Worm (Caenorhabditis elegans) whole organism, midembryonic: ENCODE data around the gene C13A10.2.
A peak's percentile ranks its signal among the peaks of the same experiment; 100 is the strongest.

Source experiments
- T22C8.4 ChIP-seq: fragments of 200-800 bp; sonication (Bioruptor generic); IDR thresholded peaks from 2 replicates; pipeline ENCODE4 v1.3.6; 2022; ENCODE audit warnings: missing genetic modification characterization, missing compliant biosample characterization
- flt-1 ChIP-seq: fragments of 200-800 bp; sonication (Bioruptor generic); IDR thresholded peaks from 2 replicates; pipeline ENCODE4 v1.3.6; 2022; ENCODE audit warnings: missing genetic modification characterization, missing compliant biosample characterization
- klf-2 ChIP-seq: fragments of 200-800 bp; sonication (Bioruptor generic); conservative IDR thresholded peaks from 2 replicates; pipeline ENCODE4 v1.3.6; 2022; ENCODE audit warnings: missing genetic modification reagents, missing genetic modification characterization, missing compliant biosample characterization
- med-1 ChIP-seq: sonication (generic microtip); optimal IDR thresholded peaks from 2 replicates; lab custom pipeline; 2017; ENCODE audit warnings: missing genetic modification characterization, mild to moderate bottlenecking, missing compliant biosample characterization, antibody characterized with exemption, missing genetic modification reagents; ENCODE audit not compliant: insufficient read depth
- ref-1 ChIP-seq: fragments of 200-800 bp; sonication (Bioruptor generic); conservative IDR thresholded peaks from 2 replicates; pipeline ENCODE4 v1.3.6; 2022; ENCODE audit warnings: missing genetic modification reagents, missing genetic modification characterization, missing compliant biosample characterization
- tab-1 ChIP-seq: fragments of 200-800 bp; sonication (Bioruptor generic); IDR thresholded peaks from 2 replicates; pipeline ENCODE4 v1.3.6; 2022; ENCODE audit warnings: missing genetic modification characterization, missing compliant biosample characterization
- ztf-23 ChIP-seq: fragments of 200-800 bp; sonication (Bioruptor generic); IDR thresholded peaks from 2 replicates; pipeline ENCODE4 v1.3.6; 2022; ENCODE audit warnings: missing genetic modification reagents, missing genetic modification characterization, missing compliant biosample characterization
- ztf-29 ChIP-seq: fragments of 200-800 bp; sonication (Bioruptor generic); IDR thresholded peaks from 2 replicates; pipeline ENCODE4 v1.3.6; 2022; ENCODE audit warnings: missing genetic modification reagents, missing genetic modification characterization, missing compliant biosample characterization

- TF ChIP-seq flt-1 (no peak), ref-1 (no peak), med-1 (GFP tag; lab: Kevin White, UChicago) (no peak), tab-1 (GFP tag; lab: Robert Waterston, UW) (no peak), klf-2 (GFP tag; lab: Robert Waterston, UW) (no peak), ztf-23 (GFP tag; lab: Robert Waterston, UW) (no peak), ztf-29 (GFP tag; lab: Robert Waterston, UW) (no peak), T22C8.4 (GFP tag; lab: Robert Waterston, UW) (peak; percentile 53; the same call in 1 of the 2 replicates)
These were observed 36.6 kb downstream of the C13A10.2 start, which contains the start of gene vig-1 for ce11 chrII:1320987-1321807.
